Fruit fly (Drosophila melanogaster): ENCODE data around the gene beat-Ic.

DNA sequence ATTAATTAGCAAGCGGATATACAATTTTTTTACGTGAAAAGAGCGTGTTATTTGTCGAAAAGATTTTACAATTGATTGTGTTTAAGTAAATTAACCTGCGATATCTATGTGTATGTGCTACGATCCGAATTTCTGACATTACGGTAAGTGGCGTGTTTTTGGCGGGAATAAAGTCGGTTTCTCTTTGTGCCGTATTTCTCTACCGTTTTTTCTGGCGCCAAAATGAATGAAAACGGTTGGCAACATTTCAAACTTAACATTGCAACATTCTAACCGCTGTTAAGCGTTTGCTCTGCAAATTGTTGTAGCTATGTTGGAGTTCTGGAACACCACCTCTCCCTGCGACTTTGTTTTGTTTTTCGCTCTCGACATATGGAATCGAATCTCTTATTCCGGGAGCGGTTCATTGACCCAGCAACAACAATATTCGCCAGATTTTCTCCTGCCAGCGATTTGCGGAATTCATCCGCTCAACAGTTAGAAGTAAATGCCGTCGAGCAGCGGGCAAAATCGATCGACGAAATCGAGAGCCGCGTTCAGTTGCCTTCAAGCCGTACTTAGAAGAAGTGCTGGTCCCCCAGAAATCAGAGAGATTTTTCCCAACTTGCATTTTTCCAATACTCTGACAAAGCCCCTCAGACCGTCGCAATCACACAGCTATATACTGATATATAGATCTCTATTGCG lies 42.4 kb downstream of the beat-Ic start:
- TF ChIP-seq h (optimal IDR thresholded peaks at IDR 0.05) = no peak
- TF ChIP-seq psq (optimal IDR thresholded peaks at IDR 0.05) = no peak
- no peak for TF ChIP-seq ttk (optimal IDR thresholded peaks at IDR 0.05)
